Worm (Caenorhabditis elegans) whole organism, midembryonic: ENCODE measurements around the gene ZK856.11.
A peak's percentile ranks its signal among the peaks of the same experiment; 100 is the strongest.

ENCODE experiments used
- T22C8.4 ChIP-seq: fragments of 200-800 bp; sonication (Bioruptor generic); IDR thresholded peaks from 2 replicates; pipeline ENCODE4 v1.3.6; 2022; ENCODE audit warnings: missing genetic modification characterization, missing compliant biosample characterization
- cog-1 ChIP-seq: sonication (generic microtip); optimal IDR thresholded peaks from 2 replicates; lab custom pipeline; 2016; ENCODE audit warnings: missing genetic modification characterization, missing compliant biosample characterization
- flt-1 ChIP-seq: fragments of 200-800 bp; sonication (Bioruptor generic); IDR thresholded peaks from 2 replicates; pipeline ENCODE4 v1.3.6; 2022; ENCODE audit warnings: missing genetic modification characterization, missing compliant biosample characterization
- klf-2 ChIP-seq: fragments of 200-800 bp; sonication (Bioruptor generic); conservative IDR thresholded peaks from 2 replicates; pipeline ENCODE4 v1.3.6; 2022; ENCODE audit warnings: missing genetic modification reagents, missing genetic modification characterization, missing compliant biosample characterization
- med-1 ChIP-seq: sonication (generic microtip); optimal IDR thresholded peaks from 2 replicates; lab custom pipeline; 2017; ENCODE audit warnings: missing genetic modification characterization, mild to moderate bottlenecking, missing compliant biosample characterization, antibody characterized with exemption, missing genetic modification reagents; ENCODE audit not compliant: insufficient read depth
- ref-1 ChIP-seq: fragments of 200-800 bp; sonication (Bioruptor generic); conservative IDR thresholded peaks from 2 replicates; pipeline ENCODE4 v1.3.6; 2022; ENCODE audit warnings: missing genetic modification reagents, missing genetic modification characterization, missing compliant biosample characterization
- tab-1 ChIP-seq: fragments of 200-800 bp; sonication (Bioruptor generic); IDR thresholded peaks from 2 replicates; pipeline ENCODE4 v1.3.6; 2022; ENCODE audit warnings: missing genetic modification characterization, missing compliant biosample characterization
- ztf-23 ChIP-seq: fragments of 200-800 bp; sonication (Bioruptor generic); IDR thresholded peaks from 2 replicates; pipeline ENCODE4 v1.3.6; 2022; ENCODE audit warnings: missing genetic modification reagents, missing genetic modification characterization, missing compliant biosample characterization
- ztf-29 ChIP-seq: fragments of 200-800 bp; sonication (Bioruptor generic); IDR thresholded peaks from 2 replicates; pipeline ENCODE4 v1.3.6; 2022; ENCODE audit warnings: missing genetic modification reagents, missing genetic modification characterization, missing compliant biosample characterization

ce11 chrV:10238665-10239064 is 33.9 kb upstream of the ZK856.11 start, which contains the start of gene fubl-1:
- TF ChIP-seq med-1 (GFP tag; lab: Kevin White, UChicago) (no peak), flt-1 (GFP tag; lab: Robert Waterston, UW) (no peak), tab-1 (GFP tag; lab: Robert Waterston, UW) (0 out of 2 replicates have a peak, but pooled peaks have one; percentile 46), klf-2 (GFP tag; lab: Robert Waterston, UW) (no peak), cog-1 (tag; lab: Kevin White, UChicago) (no peak), ztf-23 (no peak), T22C8.4 (GFP tag; lab: Robert Waterston, UW) (no peak), ztf-29 (GFP tag; lab: Robert Waterston, UW) (no peak), ref-1 (GFP tag; lab: Robert Waterston, UW) (no peak)
